Worm (Caenorhabditis elegans) whole organism, mixed stage, embryonic: Measurements from ENCODE around the gene glb-9.

ENCODE experiments used
- drap-1 ChIP-seq: fragments of 200-800 bp; sonication (Bioruptor generic); optimal IDR thresholded peaks from 3 replicates; lab custom pipeline; 2018; ENCODE audit warnings: mild to moderate bottlenecking, missing genetic modification characterization, missing compliant biosample characterization
- elt-3 ChIP-seq: fragments of 150-350 bp; optimal IDR thresholded peaks from 2 replicates; lab custom pipeline; 2014; ENCODE audit warnings: missing biosample characterization, missing genetic modification characterization
- lin-13 ChIP-seq: fragments of 150-350 bp; optimal IDR thresholded peaks from 2 replicates; lab custom pipeline; 2014; ENCODE audit warnings: missing biosample characterization, missing genetic modification characterization
- pha-4 ChIP-seq: fragments of 150-350 bp; optimal IDR thresholded peaks from 2 replicates; lab custom pipeline; 2018; ENCODE audit warnings: missing biosample characterization, missing genetic modification reagents, missing genetic modification characterization
- snpc-4 ChIP-seq: fragments of 150-350 bp; optimal IDR thresholded peaks from 2 replicates; lab custom pipeline; 2014; ENCODE audit warnings: missing biosample characterization, missing genetic modification characterization

DNA sequence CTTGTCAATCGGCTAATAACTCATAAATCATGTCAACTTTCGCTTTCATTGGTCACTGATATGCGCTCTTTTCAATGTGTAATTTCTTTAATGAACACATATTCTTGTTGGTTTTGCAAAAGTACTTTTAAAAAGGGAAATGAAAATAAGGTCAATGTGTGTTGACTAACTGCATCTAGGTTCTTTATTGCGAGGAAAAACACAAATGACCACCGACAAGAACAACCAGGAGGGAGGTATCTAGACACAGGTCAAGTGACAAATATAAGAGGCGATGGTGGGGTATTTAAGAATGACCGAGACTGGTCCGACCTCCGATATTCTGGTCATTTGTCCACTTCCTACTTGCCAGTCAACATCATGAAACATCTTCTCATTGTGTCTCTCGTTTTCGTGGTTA, 23.1 kb downstream of the glb-9 start, which contains the start of gene spi-1:
- TF ChIP-seq lin-13 (tag; lab: Kevin White, UChicago) (no peak), pha-4 (no peak), snpc-4 (no peak), elt-3 (tag; lab: Kevin White, UChicago) (no peak), drap-1 (GFP tag; lab: Kevin White, UChicago) (no peak)
